Worm (Caenorhabditis elegans) whole organism, late embryonic: ENCODE results near the gene srr-6.

Experiments used
- C08G9.2 ChIP-seq: sonication (generic microtip); optimal IDR thresholded peaks from 2 replicates; lab custom pipeline; 2016; ENCODE audit warnings: mild to moderate bottlenecking, missing genetic modification characterization, moderate library complexity, missing compliant biosample characterization
- C38D4.7 ChIP-seq: fragments of 200-800 bp; sonication (Bioruptor generic); optimal IDR thresholded peaks from 2 replicates; lab custom pipeline; 2018; ENCODE audit warnings: mild to moderate bottlenecking, missing genetic modification characterization, moderate library complexity, missing compliant biosample characterization
- F13H6.1 ChIP-seq: sonication (generic microtip); optimal IDR thresholded peaks from 2 replicates; lab custom pipeline; 2016; ENCODE audit warnings: missing genetic modification characterization, missing compliant biosample characterization
- K09A11.1 ChIP-seq: sonication (generic microtip); optimal IDR thresholded peaks from 2 replicates; lab custom pipeline; 2017; ENCODE audit warnings: antibody characterized with exemption, mild to moderate bottlenecking, missing genetic modification characterization, missing compliant biosample characterization; ENCODE audit not compliant: insufficient read depth
- ama-1 ChIP-seq: fragments of 150-350 bp; optimal IDR thresholded peaks from 2 replicates; lab custom pipeline; 2014
- ceh-18 ChIP-seq: sonication (generic microtip); optimal IDR thresholded peaks from 2 replicates; lab custom pipeline; 2016; ENCODE audit warnings: missing genetic modification characterization, missing compliant biosample characterization
- ceh-19 ChIP-seq: fragments of 200-800 bp; sonication (Bioruptor generic); optimal IDR thresholded peaks from 2 replicates; lab custom pipeline; 2018; ENCODE audit warnings: mild to moderate bottlenecking, missing genetic modification characterization, missing compliant biosample characterization
- ceh-22 ChIP-seq: sonication (generic microtip); optimal IDR thresholded peaks from 2 replicates; lab custom pipeline; 2017; ENCODE audit warnings: missing biosample characterization, missing genetic modification characterization
- ceh-30 ChIP-seq: fragments of 150-350 bp; optimal IDR thresholded peaks from 2 replicates; lab custom pipeline; 2014; ENCODE audit warnings: missing biosample characterization, missing genetic modification characterization
- ceh-34 ChIP-seq: sonication (generic microtip); optimal IDR thresholded peaks from 2 replicates; lab custom pipeline; 2016; ENCODE audit warnings: mild to moderate bottlenecking, missing genetic modification characterization, missing compliant biosample characterization
- ceh-45 ChIP-seq: fragments of 200-800 bp; sonication (Bioruptor generic); IDR thresholded peaks from 2 replicates; pipeline ENCODE4 v1.3.6; 2022; ENCODE audit warnings: missing genetic modification reagents, missing genetic modification characterization, missing compliant biosample characterization
- che-1 ChIP-seq: sonication (generic microtip); optimal IDR thresholded peaks from 2 replicates; lab custom pipeline; 2016; ENCODE audit warnings: mild to moderate bottlenecking, missing genetic modification characterization, missing compliant biosample characterization
- dmd-4 ChIP-seq: sonication (generic microtip); optimal IDR thresholded peaks from 2 replicates; lab custom pipeline; 2016; ENCODE audit warnings: borderline replicate concordance, missing genetic modification characterization, missing compliant biosample characterization
- dve-1 ChIP-seq: sonication (generic microtip); optimal IDR thresholded peaks from 2 replicates; lab custom pipeline; 2017; ENCODE audit warnings: antibody characterized with exemption, mild to moderate bottlenecking, missing genetic modification characterization, missing compliant biosample characterization
- elt-2 ChIP-seq: sonication (generic microtip); optimal IDR thresholded peaks from 2 replicates; lab custom pipeline; 2016; ENCODE audit warnings: missing genetic modification reagents, missing genetic modification characterization, missing compliant biosample characterization
- elt-4 ChIP-seq: sonication (generic microtip); optimal IDR thresholded peaks from 2 replicates; lab custom pipeline; 2016; ENCODE audit warnings: missing genetic modification characterization, missing compliant biosample characterization
- ets-4 ChIP-seq: sonication (generic microtip); optimal IDR thresholded peaks from 2 replicates; lab custom pipeline; 2016; ENCODE audit warnings: missing genetic modification characterization, missing compliant biosample characterization
- eyg-1 ChIP-seq: sonication (generic microtip); optimal IDR thresholded peaks from 2 replicates; lab custom pipeline; 2016; ENCODE audit warnings: missing genotype, missing genetic modification characterization, missing compliant biosample characterization
- fkh-10 ChIP-seq: fragments of 150-350 bp; optimal IDR thresholded peaks from 2 replicates; lab custom pipeline; 2014; ENCODE audit warnings: missing biosample characterization, missing genetic modification reagents, missing genetic modification characterization
- fkh-6 ChIP-seq: sonication (generic microtip); optimal IDR thresholded peaks from 2 replicates; lab custom pipeline; 2016; ENCODE audit warnings: missing genetic modification characterization, missing compliant biosample characterization
- hlh-13 ChIP-seq: fragments of 200-800 bp; sonication (Bioruptor generic); optimal IDR thresholded peaks from 2 replicates; lab custom pipeline; 2018; ENCODE audit warnings: mild to moderate bottlenecking, missing genetic modification characterization, missing compliant biosample characterization
- hlh-8 ChIP-seq: sonication (generic microtip); optimal IDR thresholded peaks from 2 replicates; lab custom pipeline; 2016; ENCODE audit warnings: missing genotype, missing genetic modification characterization, missing compliant biosample characterization
- lim-6 ChIP-seq: sonication (generic microtip); optimal IDR thresholded peaks from 2 replicates; lab custom pipeline; 2016; ENCODE audit warnings: missing genetic modification characterization, missing compliant biosample characterization
- lin-11 ChIP-seq: fragments of 200-800 bp; sonication (Bioruptor generic); optimal IDR thresholded peaks from 2 replicates; lab custom pipeline; 2018; ENCODE audit warnings: mild to moderate bottlenecking, missing genetic modification characterization, missing compliant biosample characterization
- madf-2 ChIP-seq: sonication (generic microtip); optimal IDR thresholded peaks from 2 replicates; lab custom pipeline; 2017; ENCODE audit warnings: missing genetic modification characterization, missing compliant biosample characterization
- nfya-1 ChIP-seq: sonication (generic microtip); optimal IDR thresholded peaks from 2 replicates; lab custom pipeline; 2017; ENCODE audit warnings: missing genetic modification characterization, mild to moderate bottlenecking, missing compliant biosample characterization, antibody characterized with exemption, moderate library complexity
- pag-3 ChIP-seq: sonication (generic microtip); optimal IDR thresholded peaks from 2 replicates; lab custom pipeline; 2016; ENCODE audit warnings: missing compliant biosample characterization, missing genetic modification characterization, borderline replicate concordance
- pat-9 ChIP-seq: fragments of 200-800 bp; sonication (Bioruptor generic); optimal IDR thresholded peaks from 2 replicates; lab custom pipeline; 2018; ENCODE audit warnings: mild to moderate bottlenecking, missing genetic modification characterization, moderate library complexity, missing compliant biosample characterization
- pax-1 ChIP-seq: fragments of 150-350 bp; optimal IDR thresholded peaks from 2 replicates; lab custom pipeline; 2014; ENCODE audit warnings: missing biosample characterization, missing genetic modification characterization
- pha-2 ChIP-seq: sonication (generic microtip); optimal IDR thresholded peaks from 2 replicates; lab custom pipeline; 2017; ENCODE audit warnings: mild to moderate bottlenecking, missing genetic modification characterization, missing compliant biosample characterization
- pha-4 ChIP-seq: fragments of 150-350 bp; optimal IDR thresholded peaks from 2 replicates; lab custom pipeline; 2018; ENCODE audit warnings: missing biosample characterization, missing genetic modification reagents, missing genetic modification characterization
- pqm-1 ChIP-seq: sonication (generic microtip); optimal IDR thresholded peaks from 2 replicates; lab custom pipeline; 2016; ENCODE audit warnings: missing genetic modification characterization, missing compliant biosample characterization
- ref-2 ChIP-seq: sonication (generic microtip); optimal IDR thresholded peaks from 2 replicates; lab custom pipeline; 2016; ENCODE audit warnings: missing genetic modification characterization, missing compliant biosample characterization
- rnt-1 ChIP-seq: sonication (generic microtip); optimal IDR thresholded peaks from 2 replicates; lab custom pipeline; 2016; ENCODE audit warnings: missing genetic modification characterization, missing compliant biosample characterization
- sdc-2 ChIP-seq: sonication (generic microtip); optimal IDR thresholded peaks from 2 replicates; lab custom pipeline; 2016; ENCODE audit warnings: missing genotype, missing genetic modification characterization, missing compliant biosample characterization
- sox-2 ChIP-seq: fragments of 200-800 bp; sonication (Bioruptor generic); IDR thresholded peaks from 2 replicates; pipeline ENCODE4 v1.3.6; 2022; ENCODE audit warnings: missing genetic modification reagents, missing genetic modification characterization, missing compliant biosample characterization
- sox-4 ChIP-seq: sonication (generic microtip); optimal IDR thresholded peaks from 2 replicates; lab custom pipeline; 2017; ENCODE audit warnings: mild to moderate bottlenecking, missing genetic modification characterization, inconsistent platforms, missing compliant biosample characterization
- syd-9 ChIP-seq: sonication (generic microtip); optimal IDR thresholded peaks from 2 replicates; lab custom pipeline; 2016; ENCODE audit warnings: mild to moderate bottlenecking, missing genetic modification characterization, moderate library complexity, missing compliant biosample characterization
- ttx-3 ChIP-seq: sonication (generic microtip); optimal IDR thresholded peaks from 2 replicates; lab custom pipeline; 2016; ENCODE audit warnings: missing genetic modification reagents, missing genetic modification characterization, missing compliant biosample characterization
- unc-3 ChIP-seq, 2 experiments: fragments of 200-800 bp in 1 of 2; sonication (Bioruptor generic) in 1 of 2; sonication (generic microtip) in 1 of 2; conservative IDR thresholded peaks in 1 of 2; optimal IDR thresholded peaks in 1 of 2; 2 replicates each; pipeline versions ENCODE4 v1.3.6 to Lab custom; 2016 to 2022; ENCODE audit warnings: missing compliant biosample characterization in 2 of 2, missing genetic modification characterization in 2 of 2, missing genetic modification reagents in 1 of 2
- unc-86 ChIP-seq: sonication (generic microtip); optimal IDR thresholded peaks from 2 replicates; lab custom pipeline; 2016; ENCODE audit warnings: missing genetic modification characterization, missing compliant biosample characterization
- ztf-16 ChIP-seq: sonication (generic microtip); optimal IDR thresholded peaks from 2 replicates; lab custom pipeline; 2017; ENCODE audit warnings: missing genetic modification characterization, missing compliant biosample characterization

srr-6 gene

ce11 chrV:5036364-5036763 lies 23.8 kb downstream of the srr-6 start, which contains the start of gene K11D12.7:
Gene K11D12.7 (minus strand): TSS chrV:5036464.
- TF ChIP-seq elt-4 (tag; lab: Kevin White, UChicago) = no peak
- no peak for TF ChIP-seq ceh-22
- no peak for TF ChIP-seq pag-3
- TF ChIP-seq lim-6 (tag; lab: Kevin White, UChicago) = no peak
- TF ChIP-seq nfya-1 = no peak
- TF ChIP-seq F13H6.1 (tag; lab: Kevin White, UChicago) = no peak
- no peak for TF ChIP-seq ttx-3
- no peak for TF ChIP-seq che-1 (tag; lab: Kevin White, UChicago)
- no peak for TF ChIP-seq C08G9.2 (tag; lab: Kevin White, UChicago)
- TF ChIP-seq pha-2 = no peak
- TF ChIP-seq lin-11 (tag; lab: Kevin White, UChicago) = no peak
- TF ChIP-seq ztf-16 = no peak

- TF ChIP-seq unc-86 (tag; lab: Kevin White, UChicago) = no peak
- no peak for TF ChIP-seq ref-2 (tag; lab: Kevin White, UChicago)
- no peak for TF ChIP-seq sox-4 (tag; lab: Kevin White, UChicago)
- no peak for TF ChIP-seq pax-1 (tag; lab: Kevin White, UChicago)
- TF ChIP-seq fkh-10 (GFP tag; lab: Kevin White, UChicago) = no peak
- no peak for TF ChIP-seq ttx-3
- no peak for TF ChIP-seq dmd-4 (tag; lab: Kevin White, UChicago)
- no peak for TF ChIP-seq ets-4 (tag; lab: Kevin White, UChicago)
- no peak for TF ChIP-seq unc-3 (GFP tag; conservative IDR thresholded peaks at IDR 0.05; lab: Robert Waterston, UW)
- no peak for TF ChIP-seq unc-3 (tag; optimal IDR thresholded peaks at IDR 0.05; lab: Kevin White, UChicago)
- no peak for TF ChIP-seq dve-1 (tag; lab: Kevin White, UChicago)
- TF ChIP-seq pqm-1 (tag; lab: Kevin White, UChicago) = no peak
- no peak for TF ChIP-seq C38D4.7 (GFP tag; lab: Kevin White, UChicago)
- TF ChIP-seq sox-2 = no peak
- no peak for TF ChIP-seq ceh-18
- no peak for TF ChIP-seq ceh-30 (tag; lab: Kevin White, UChicago)
- TF ChIP-seq ceh-34 (tag; lab: Kevin White, UChicago) = no peak
- TF ChIP-seq pha-4 (tag; lab: Kevin White, UChicago) = no peak
Observed at ce11 chrV:5038449-5038848, 25.8 kb downstream of the srr-6 start.

ce11 chrV:5039559-5039958 lies 27.0 kb downstream of the srr-6 start, which contains the start of gene K11D12.11:
Gene K11D12.11 (minus strand): TSS chrV:5039600.
- TF ChIP-seq hlh-8 (tag; lab: Kevin White, UChicago) (peak; percentile 75), ceh-18 (no peak)

ce11 chrV:5040925-5041324 lies 28.3 kb downstream of the srr-6 start, which contains the start of gene K11D12.8:
Gene K11D12.8 (minus strand): TSS chrV:5041001.
- no peak for TF ChIP-seq K09A11.1 (tag; lab: Kevin White, UChicago)
- TF ChIP-seq madf-2 (tag; lab: Kevin White, UChicago) = no peak
- no peak for TF ChIP-seq lim-6 (tag; lab: Kevin White, UChicago)
- TF ChIP-seq fkh-10 (GFP tag; lab: Kevin White, UChicago) = no peak
- no peak for TF ChIP-seq F13H6.1 (tag; lab: Kevin White, UChicago)
- no peak for TF ChIP-seq pha-4 (tag; lab: Kevin White, UChicago)
- TF ChIP-seq elt-2 (tag; lab: Kevin White, UChicago) = no peak
- no peak for TF ChIP-seq ama-1 (lab: Kevin White, UChicago)
- TF ChIP-seq pat-9 = no peak
- TF ChIP-seq lin-11 (tag; lab: Kevin White, UChicago) = no peak

- TF ChIP-seq fkh-10 (GFP tag; lab: Kevin White, UChicago) (no peak), ceh-45 (GFP tag; lab: Robert Waterston, UW) (no peak), eyg-1 (tag; lab: Kevin White, UChicago) (no peak), rnt-1 (no peak), dmd-4 (tag; lab: Kevin White, UChicago) (no peak), fkh-6 (no peak), syd-9 (no peak), pag-3 (no peak), hlh-8 (tag; lab: Kevin White, UChicago) (no peak), ceh-19 (no peak), ceh-18 (no peak), sdc-2 (tag; lab: Kevin White, UChicago) (no peak), hlh-13 (GFP tag; lab: Kevin White, UChicago) (no peak)
Observed at ce11 chrV:5046103-5046502, 33.5 kb downstream of the srr-6 start, which contains the start of gene exc-14. Gene exc-14 (minus strand): TSS chrV:5046203.
